Worm (Caenorhabditis elegans) whole organism, young adult: ENCODE results near the gene C53A5.11.

Experiments
- F10E7.11 ChIP-seq: sonication (generic microtip); optimal IDR thresholded peaks from 2 replicates; lab custom pipeline; 2017; ENCODE audit warnings: mild to moderate bottlenecking, missing genetic modification characterization, moderate library complexity, missing compliant biosample characterization
- F33H1.4 ChIP-seq: fragments of 200-800 bp; sonication (Bioruptor generic); IDR thresholded peaks from 2 replicates; pipeline ENCODE4 v1.3.6; 2022; ENCODE audit warnings: missing genetic modification reagents, missing genetic modification characterization, missing compliant biosample characterization
- F37B4.10 ChIP-seq: fragments of 200-800 bp; sonication (Bioruptor generic); IDR thresholded peaks from 2 replicates; pipeline ENCODE4 v1.3.6; 2022; ENCODE audit warnings: missing genetic modification characterization, missing compliant biosample characterization
- K11D2.4 ChIP-seq: fragments of 200-800 bp; sonication (Bioruptor generic); IDR thresholded peaks from 2 replicates; pipeline ENCODE4 v1.3.6; 2022; ENCODE audit warnings: missing genetic modification reagents, missing genetic modification characterization, missing compliant biosample characterization
- Y67H2A.10 ChIP-seq: fragments of 200-800 bp; sonication (Bioruptor generic); conservative IDR thresholded peaks from 2 replicates; pipeline ENCODE4 v1.3.6; 2022; ENCODE audit warnings: missing genetic modification reagents, missing genetic modification characterization, missing compliant biosample characterization
- Y79H2A.3 ChIP-seq: fragments of 200-800 bp; sonication (Bioruptor generic); conservative IDR thresholded peaks from 2 replicates; pipeline ENCODE4 v1.3.6; 2022; ENCODE audit warnings: missing genetic modification reagents, missing genetic modification characterization, missing compliant biosample characterization
- aptf-2 ChIP-seq: fragments of 200-800 bp; sonication (Bioruptor generic); conservative IDR thresholded peaks from 2 replicates; pipeline ENCODE4 v1.3.6; 2022; ENCODE audit warnings: missing genetic modification reagents, missing genetic modification characterization, missing compliant biosample characterization
- atf-7 ChIP-seq: sonication (generic microtip); optimal IDR thresholded peaks from 2 replicates; lab custom pipeline; 2017; ENCODE audit warnings: mild to moderate bottlenecking, missing genetic modification characterization, missing compliant biosample characterization
- attf-5 ChIP-seq: fragments of 200-800 bp; sonication (Bioruptor generic); optimal IDR thresholded peaks from 2 replicates; lab custom pipeline; 2018; ENCODE audit warnings: mild to moderate bottlenecking, missing genetic modification characterization, missing compliant biosample characterization
- cebp-1 ChIP-seq, 2 experiments: fragments of 200-800 bp in 1 of 2; sonication (Bioruptor generic) in 1 of 2; sonication (generic microtip) in 1 of 2; IDR thresholded peaks in 1 of 2; optimal IDR thresholded peaks in 1 of 2; 2 replicates each; pipeline versions ENCODE4 v1.3.6 to Lab custom; 2017 to 2022; ENCODE audit warnings: missing compliant biosample characterization in 2 of 2, missing genetic modification characterization in 2 of 2, mild to moderate bottlenecking in 1 of 2, missing genetic modification reagents in 1 of 2, moderate library complexity in 1 of 2
- ceh-27 ChIP-seq: fragments of 200-800 bp; sonication (Bioruptor generic); optimal IDR thresholded peaks from 2 replicates; lab custom pipeline; 2018; ENCODE audit warnings: mild to moderate bottlenecking, missing genetic modification characterization, moderate library complexity, missing compliant biosample characterization
- ceh-79 ChIP-seq: sonication (generic microtip); optimal IDR thresholded peaks from 2 replicates; lab custom pipeline; 2017; ENCODE audit warnings: mild to moderate bottlenecking, missing genetic modification characterization, missing compliant biosample characterization
- dpl-1 ChIP-seq: fragments of 150-350 bp; optimal IDR thresholded peaks from 2 replicates; lab custom pipeline; 2014; ENCODE audit warnings: missing biosample characterization, missing genetic modification reagents, missing genetic modification characterization
- efl-1 ChIP-seq: fragments of 150-350 bp; optimal IDR thresholded peaks from 2 replicates; lab custom pipeline; 2014; ENCODE audit warnings: missing biosample characterization, missing genetic modification reagents, missing genetic modification characterization
- egrh-3 ChIP-seq: fragments of 200-800 bp; sonication (Bioruptor generic); IDR thresholded peaks from 2 replicates; pipeline ENCODE4 v1.3.6; 2022; ENCODE audit warnings: missing genetic modification reagents, missing genetic modification characterization, missing compliant biosample characterization
- him-1 ChIP-seq: sonication (generic microtip); optimal IDR thresholded peaks from 2 replicates; lab custom pipeline; 2016; ENCODE audit warnings: missing genotype, missing genetic modification reagents, missing genetic modification characterization, missing compliant biosample characterization
- hlh-12 ChIP-seq: sonication (generic microtip); optimal IDR thresholded peaks from 2 replicates; lab custom pipeline; 2016; ENCODE audit warnings: missing genetic modification characterization, missing compliant biosample characterization
- hrde-1 ChIP-seq: sonication (generic microtip); optimal IDR thresholded peaks from 2 replicates; lab custom pipeline; 2016; ENCODE audit warnings: missing genetic modification characterization, mild to moderate bottlenecking, missing compliant biosample characterization, moderate library complexity, missing genotype, missing genetic modification reagents, borderline replicate concordance
- lag-1 ChIP-seq: fragments of 200-800 bp; sonication (Bioruptor generic); IDR thresholded peaks from 2 replicates; pipeline ENCODE4 v1.3.6; 2022; ENCODE audit warnings: missing genetic modification reagents, missing genetic modification characterization, missing compliant biosample characterization
- lin-26 ChIP-seq: fragments of 200-800 bp; sonication (Bioruptor generic); IDR thresholded peaks from 2 replicates; pipeline ENCODE4 v1.3.6; 2022; ENCODE audit warnings: missing genetic modification reagents, missing genetic modification characterization, missing compliant biosample characterization
- lin-35 ChIP-seq, 3 experiments: fragments of 150-350 bp in 2 of 3; sonication (generic microtip) in 1 of 3; optimal IDR thresholded peaks; 2 replicates each; lab custom pipeline; 2014 to 2018; ENCODE audit warnings: missing biosample characterization in 3 of 3, missing genetic modification characterization in 3 of 3, missing genetic modification reagents in 3 of 3
- lsl-1 ChIP-seq: fragments of 200-800 bp; sonication (Bioruptor generic); optimal IDR thresholded peaks from 2 replicates; lab custom pipeline; 2018; ENCODE audit warnings: mild to moderate bottlenecking, missing genetic modification characterization, moderate library complexity, missing compliant biosample characterization
- madf-6 ChIP-seq: fragments of 200-800 bp; sonication (Bioruptor generic); IDR thresholded peaks from 2 replicates; pipeline ENCODE4 v1.3.6; 2022; ENCODE audit warnings: missing genetic modification reagents, missing genetic modification characterization, missing compliant biosample characterization
- madf-8 ChIP-seq: fragments of 200-800 bp; sonication (Bioruptor generic); conservative IDR thresholded peaks from 2 replicates; pipeline ENCODE4 v1.3.6; 2022; ENCODE audit warnings: missing genetic modification reagents, missing genetic modification characterization, missing compliant biosample characterization
- mcd-1 ChIP-seq: fragments of 200-800 bp; sonication (Bioruptor generic); IDR thresholded peaks from 2 replicates; pipeline ENCODE4 v1.3.6; 2022; ENCODE audit warnings: missing genetic modification reagents, missing genetic modification characterization, missing compliant biosample characterization
- nfyb-1 ChIP-seq: fragments of 200-800 bp; sonication (Bioruptor generic); IDR thresholded peaks from 2 replicates; pipeline ENCODE4 v1.3.6; 2022; ENCODE audit warnings: missing genetic modification reagents, missing genetic modification characterization, missing compliant biosample characterization
- nhr-120 ChIP-seq: fragments of 200-800 bp; sonication (Bioruptor generic); IDR thresholded peaks from 2 replicates; pipeline ENCODE4 v1.3.6; 2022; ENCODE audit warnings: missing genetic modification characterization, missing compliant biosample characterization
- nhr-179 ChIP-seq: sonication (generic microtip); optimal IDR thresholded peaks from 2 replicates; lab custom pipeline; 2016; ENCODE audit warnings: mild to moderate bottlenecking, missing genetic modification characterization, missing compliant biosample characterization
- nhr-80 ChIP-seq: sonication (generic microtip); optimal IDR thresholded peaks from 2 replicates; lab custom pipeline; 2016; ENCODE audit warnings: missing genetic modification characterization, missing compliant biosample characterization
- pha-4 ChIP-seq: fragments of 150-350 bp; sonication (generic microtip); optimal IDR thresholded peaks from 2 replicates; lab custom pipeline; 2014; ENCODE audit warnings: missing biosample characterization, missing genetic modification reagents, missing genetic modification characterization
- repo-1 ChIP-seq: sonication (generic microtip); optimal IDR thresholded peaks from 2 replicates; lab custom pipeline; 2017; ENCODE audit warnings: mild to moderate bottlenecking, missing genetic modification characterization, missing compliant biosample characterization
- rpc-1 ChIP-seq, 2 experiments: fragments of 150-350 bp in 1 of 2; sonication (generic microtip) in 1 of 2; optimal IDR thresholded peaks; 2 replicates each; lab custom pipeline; 2014 to 2018; ENCODE audit warnings: missing biosample characterization in 1 of 2, missing genetic modification characterization in 1 of 2, missing genetic modification reagents in 1 of 2, missing genotype in 1 of 2
- somi-1 ChIP-seq: fragments of 200-800 bp; sonication (Bioruptor generic); optimal IDR thresholded peaks from 2 replicates; lab custom pipeline; 2018; ENCODE audit warnings: mild to moderate bottlenecking, missing genetic modification characterization, missing compliant biosample characterization
- tbx-9 ChIP-seq: sonication (generic microtip); optimal IDR thresholded peaks from 2 replicates; lab custom pipeline; 2016; ENCODE audit warnings: borderline replicate concordance, missing genetic modification characterization, inconsistent platforms, missing compliant biosample characterization
- tlf-1 ChIP-seq: fragments of 200-800 bp; sonication (Bioruptor generic); optimal IDR thresholded peaks from 2 replicates; lab custom pipeline; 2018; ENCODE audit warnings: mild to moderate bottlenecking, missing genetic modification characterization, missing compliant biosample characterization
- zfh-2 ChIP-seq: fragments of 200-800 bp; sonication (Bioruptor generic); conservative IDR thresholded peaks from 2 replicates; pipeline ENCODE4 v1.3.6; 2022; ENCODE audit warnings: missing genetic modification reagents, missing genetic modification characterization, missing compliant biosample characterization
- ztf-22 ChIP-seq: fragments of 200-800 bp; sonication (Bioruptor generic); optimal IDR thresholded peaks from 2 replicates; lab custom pipeline; 2018; ENCODE audit warnings: mild to moderate bottlenecking, missing genetic modification characterization, moderate library complexity, missing compliant biosample characterization
- ztf-28 ChIP-seq: fragments of 200-800 bp; sonication (Bioruptor generic); IDR thresholded peaks from 2 replicates; pipeline ENCODE4 v1.3.6; 2022; ENCODE audit warnings: missing genetic modification reagents, missing genetic modification characterization, missing compliant biosample characterization
- ztf-3 ChIP-seq: fragments of 200-800 bp; sonication (Bioruptor generic); optimal IDR thresholded peaks from 2 replicates; lab custom pipeline; 2018; ENCODE audit warnings: mild to moderate bottlenecking, missing genetic modification characterization, missing compliant biosample characterization

C53A5.11 gene

DNA sequence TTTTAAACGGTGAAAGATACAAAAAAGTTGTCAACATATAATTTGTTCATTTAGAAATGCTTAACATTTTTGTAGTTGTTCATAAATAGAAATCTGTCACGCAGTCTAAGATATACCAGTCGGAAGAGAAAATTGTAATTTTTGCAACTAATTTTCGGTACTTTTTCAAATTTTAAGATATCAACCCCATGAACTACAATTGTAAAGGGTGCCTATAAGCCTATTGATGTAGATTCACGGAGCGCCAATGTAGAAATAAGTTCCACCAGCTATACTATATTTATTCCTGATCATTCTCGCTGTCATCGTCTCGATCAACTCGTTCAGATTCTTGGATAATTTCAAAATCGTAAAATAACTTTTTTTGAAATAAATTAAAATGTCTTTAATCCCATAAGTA, 32.3 kb downstream of the C53A5.11 start:
- TF ChIP-seq nfyb-1 (GFP tag; lab: Robert Waterston, UW) = peak; percentile 44; the same call in 1 of the 2 replicates
- TF ChIP-seq repo-1 = peak; percentile 34
- TF ChIP-seq rpc-1 (optimal IDR thresholded peaks at IDR 0.05; lab: Kevin White, UChicago) = no peak
- no peak for TF ChIP-seq rpc-1 (tag; optimal IDR thresholded peaks at IDR 0.05; lab: Kevin White, UChicago)

DNA sequence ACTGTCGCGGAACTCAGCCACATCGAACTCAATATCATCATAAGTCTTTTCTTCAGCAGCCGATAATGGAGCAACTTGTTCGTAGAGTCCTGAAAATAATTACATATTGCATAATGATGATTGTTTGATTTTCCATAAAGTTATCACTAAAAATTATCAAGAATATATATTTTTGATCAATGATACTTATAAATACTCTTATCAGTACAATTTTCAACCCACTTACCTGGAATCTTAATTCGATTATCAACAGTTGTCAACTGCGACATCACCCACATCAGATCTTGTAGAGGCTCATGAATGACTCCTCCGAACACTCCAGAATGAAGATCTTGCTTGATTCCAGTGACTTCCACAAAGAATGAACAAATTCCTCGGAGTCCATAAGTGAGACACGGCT, 33.3 kb downstream of the C53A5.11 start:
- TF ChIP-seq lin-35 (GFP tag; optimal IDR thresholded peaks at IDR 0.05; lab: Kevin White, UChicago) = no peak
- TF ChIP-seq ztf-22 (GFP tag; lab: Kevin White, UChicago) = no peak
- TF ChIP-seq nhr-80 (tag; lab: Kevin White, UChicago) = peak; percentile 5

DNA sequence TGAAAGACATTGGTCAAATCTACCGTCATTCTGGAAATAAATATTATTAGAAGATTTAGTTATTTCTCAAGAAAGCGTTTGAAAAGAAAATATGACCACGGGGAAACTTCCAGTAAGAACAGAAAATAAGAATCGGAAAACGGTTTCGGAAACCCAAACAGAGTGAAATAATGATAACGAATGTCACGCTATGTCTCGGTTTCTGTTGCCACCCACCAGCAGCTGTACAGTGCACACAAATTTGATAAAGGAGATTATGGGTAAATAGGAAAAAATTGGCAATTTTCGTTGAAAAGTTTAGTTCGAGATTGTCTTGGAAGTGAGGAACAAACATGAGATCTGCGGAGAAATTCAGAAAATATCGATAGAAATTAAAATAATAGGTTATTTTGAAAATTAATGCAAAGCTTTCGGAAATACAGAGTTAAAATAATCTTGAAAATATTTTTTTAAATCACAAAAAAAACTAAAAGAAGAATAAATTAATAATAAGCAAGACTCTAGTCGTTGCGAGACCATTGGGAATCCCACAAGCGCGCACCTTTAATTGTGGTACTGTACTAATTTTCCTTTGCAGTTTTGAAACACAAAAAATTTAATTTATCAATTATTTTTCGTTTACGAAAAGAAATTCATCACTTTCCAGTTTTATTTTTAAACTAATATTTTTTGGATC, 34.5 kb downstream of the C53A5.11 start, which contains the start of gene pes-9:
Gene pes-9 (minus strand): TSS at position 30 of the 676 bp plus-strand sequence.
- TF ChIP-seq F33H1.4 (GFP tag; lab: Robert Waterston, UW) (peak; percentile 78), nhr-80 (tag; lab: Kevin White, UChicago) (peak; percentile 52), efl-1 (peak; percentile 12), lag-1 (GFP tag; lab: Robert Waterston, UW) (no peak), him-1 (tag; lab: Kevin White, UChicago) (no peak), madf-8 (GFP tag; lab: Robert Waterston, UW) (no peak), F10E7.11 (tag; lab: Kevin White, UChicago) (no peak), Y79H2A.3 (no peak), F37B4.10 (GFP tag; lab: Robert Waterston, UW) (no peak), egrh-3 (GFP tag; lab: Robert Waterston, UW) (no peak), lin-26 (GFP tag; lab: Robert Waterston, UW) (no peak), hrde-1 (tag; lab: Kevin White, UChicago) (no peak), aptf-2 (GFP tag; lab: Robert Waterston, UW) (no peak), nhr-120 (no peak), hlh-12 (tag; lab: Kevin White, UChicago) (no peak), nhr-179 (no peak), madf-6 (GFP tag; lab: Robert Waterston, UW) (peak; percentile 43), zfh-2 (GFP tag; lab: Robert Waterston, UW) (no peak), somi-1 (GFP tag; lab: Kevin White, UChicago) (no peak), K11D2.4 (no peak), tbx-9 (tag; lab: Kevin White, UChicago) (no peak), ztf-3 (GFP tag; lab: Kevin White, UChicago) (no peak), lsl-1 (peak; percentile 74), ceh-27 (GFP tag; lab: Kevin White, UChicago) (no peak)
- TF ChIP-seq, all 124 proteins: peak for 5

DNA sequence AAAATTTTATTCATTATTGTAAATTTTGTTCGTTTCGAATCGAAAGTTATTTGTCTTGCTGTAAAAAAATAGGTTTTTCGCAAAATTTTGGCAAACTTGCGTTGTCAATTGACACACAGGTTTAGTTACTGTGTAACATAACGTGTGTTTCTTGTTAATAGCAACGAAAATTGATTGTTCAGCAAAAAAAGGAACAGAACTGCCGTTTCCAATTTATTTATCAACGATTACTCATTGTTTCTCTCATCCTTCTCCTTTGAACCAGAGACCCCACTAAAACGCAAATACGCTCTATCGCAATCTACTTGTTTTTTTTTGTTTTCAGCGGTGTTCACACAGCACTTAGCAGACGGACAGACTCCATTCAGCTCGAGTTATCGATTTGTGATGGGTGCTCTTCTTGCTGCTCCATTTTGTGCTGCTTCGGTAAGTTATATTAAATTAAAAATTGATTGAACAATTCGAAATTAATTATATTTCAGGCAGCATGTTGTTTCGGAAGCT, 35.0 kb downstream of the C53A5.11 start, which contains the start of gene R11H6.2:
Gene R11H6.2 (plus strand): TSS at position 326 of the 504 bp plus-strand sequence.
- TF ChIP-seq Y67H2A.10 (GFP tag; lab: Robert Waterston, UW) (no peak), pha-4 (tag; lab: Kevin White, UChicago) (no peak), atf-7 (no peak), madf-6 (GFP tag; lab: Robert Waterston, UW) (no peak), ztf-28 (GFP tag; lab: Robert Waterston, UW) (no peak), F37B4.10 (GFP tag; lab: Robert Waterston, UW) (no peak), cebp-1 (GFP tag; IDR thresholded peaks at IDR 0.05; lab: Robert Waterston, UW) (no peak), cebp-1 (tag; optimal IDR thresholded peaks at IDR 0.05; lab: Kevin White, UChicago) (peak; percentile 19), dpl-1 (no peak), attf-5 (GFP tag; lab: Kevin White, UChicago) (peak; percentile 44), tlf-1 (GFP tag; lab: Kevin White, UChicago) (no peak), rpc-1 (optimal IDR thresholded peaks at IDR 0.05; lab: Kevin White, UChicago) (no peak), rpc-1 (tag; optimal IDR thresholded peaks at IDR 0.05; lab: Kevin White, UChicago) (no peak), mcd-1 (GFP tag; lab: Robert Waterston, UW) (peak; percentile 68), ceh-79 (tag; lab: Kevin White, UChicago) (no peak)
